Fruit fly (Drosophila melanogaster) whole organism, pupa: ENCODE results near the gene Pcmt.

ENCODE experiments used
- CG10348 ChIP-seq: fragments of 200-800 bp; sonication (Bioruptor generic); IDR thresholded peaks from 2 replicates; pipeline ENCODE4 v1.3.6; 2022; ENCODE audit warnings: missing biosample characterization, missing genetic modification characterization
- CG12605 ChIP-seq: fragments of 200-800 bp; sonication (Bioruptor generic); IDR thresholded peaks from 2 replicates; pipeline ENCODE4 v1.3.6; 2022; ENCODE audit warnings: missing biosample characterization, missing genetic modification characterization
- CG13204 ChIP-seq: fragments of 200-800 bp; sonication (Bioruptor generic); optimal IDR thresholded peaks from 2 replicates; lab custom pipeline; 2018; ENCODE audit warnings: missing biosample characterization, mild to moderate bottlenecking, missing genetic modification characterization, moderate library complexity
- CG14655 ChIP-seq: fragments of 200-800 bp; sonication (Bioruptor generic); optimal IDR thresholded peaks from 3 replicates; lab custom pipeline; 2017; ENCODE audit warnings: mild to moderate bottlenecking, missing biosample characterization, missing genetic modification reagents, missing genetic modification characterization
- CG15710 ChIP-seq: fragments of 200-800 bp; sonication (Bioruptor generic); optimal IDR thresholded peaks from 2 replicates; lab custom pipeline; 2018; ENCODE audit warnings: missing biosample characterization, mild to moderate bottlenecking, missing genetic modification characterization, moderate library complexity
- CG17806 ChIP-seq: fragments of 200-800 bp; sonication (Bioruptor generic); optimal IDR thresholded peaks from 2 replicates; lab custom pipeline; 2018; ENCODE audit warnings: missing biosample characterization, mild to moderate bottlenecking, missing genetic modification characterization, moderate library complexity
- CG32121 ChIP-seq: fragments of 200-800 bp; sonication (Bioruptor generic); IDR thresholded peaks from 2 replicates; pipeline ENCODE4 v1.3.6; 2022; ENCODE audit warnings: missing biosample characterization, missing genetic modification characterization
- CG34367 ChIP-seq: fragments of 200-800 bp; sonication (Bioruptor generic); optimal IDR thresholded peaks from 2 replicates; lab custom pipeline; 2018; ENCODE audit warnings: missing biosample characterization, mild to moderate bottlenecking, missing genetic modification characterization
- CG4496 ChIP-seq: fragments of 200-800 bp; sonication (Bioruptor generic); IDR thresholded peaks from 3 replicates; pipeline ENCODE4 v1.3.6; 2022; ENCODE audit warnings: missing biosample characterization, missing genetic modification characterization
- CG8159 ChIP-seq: fragments of 200-800 bp; sonication (Bioruptor generic); optimal IDR thresholded peaks from 3 replicates; lab custom pipeline; 2018; ENCODE audit warnings: missing biosample characterization, mild to moderate bottlenecking, missing genetic modification characterization, moderate library complexity
- CG8301 ChIP-seq: fragments of 200-800 bp; sonication (Bioruptor generic); optimal IDR thresholded peaks from 2 replicates; lab custom pipeline; 2018; ENCODE audit warnings: missing biosample characterization, mild to moderate bottlenecking, missing genetic modification characterization
- CG9948 ChIP-seq: fragments of 200-800 bp; sonication (Bioruptor generic); optimal IDR thresholded peaks from 2 replicates; lab custom pipeline; 2018; ENCODE audit warnings: missing biosample characterization, mild to moderate bottlenecking, missing genetic modification characterization, moderate library complexity
- D1 ChIP-seq: fragments of 200-800 bp; sonication (Bioruptor generic); optimal IDR thresholded peaks from 2 replicates; lab custom pipeline; 2018; ENCODE audit warnings: missing biosample characterization, mild to moderate bottlenecking, missing genetic modification characterization, moderate library complexity
- EcR ChIP-seq: fragments of 200-800 bp; sonication (Bioruptor generic); optimal IDR thresholded peaks from 3 replicates; lab custom pipeline; 2019; ENCODE audit warnings: missing biosample characterization, missing genetic modification characterization, mild to moderate bottlenecking, moderate library complexity, missing genetic modification reagents
- Ets98B ChIP-seq: fragments of 200-800 bp; sonication (Bioruptor generic); IDR thresholded peaks from 2 replicates; pipeline ENCODE4 v1.3.6; 2022; ENCODE audit warnings: missing biosample characterization, missing genetic modification characterization
- Pif1A ChIP-seq: fragments of 200-800 bp; sonication (Bioruptor generic); optimal IDR thresholded peaks from 3 replicates; lab custom pipeline; 2016; ENCODE audit warnings: missing biosample characterization, missing genetic modification characterization
- Pif1B ChIP-seq: fragments of 200-800 bp; sonication (Bioruptor generic); optimal IDR thresholded peaks from 3 replicates; lab custom pipeline; 2016; ENCODE audit warnings: missing biosample characterization, missing genetic modification characterization
- Snoo ChIP-seq: fragments of 200-800 bp; sonication (Bioruptor generic); optimal IDR thresholded peaks from 3 replicates; lab custom pipeline; 2017; ENCODE audit warnings: missing biosample characterization, mild to moderate bottlenecking, missing genetic modification characterization, inconsistent platforms
- fd96Ca ChIP-seq: fragments of 200-800 bp; sonication (Bioruptor generic); IDR thresholded peaks from 3 replicates; pipeline ENCODE4 v1.3.6; 2022; ENCODE audit warnings: missing biosample characterization, missing genetic modification characterization
- gl ChIP-seq: fragments of 200-800 bp; sonication (Bioruptor generic); optimal IDR thresholded peaks from 2 replicates; lab custom pipeline; 2018; ENCODE audit warnings: missing biosample characterization, mild to moderate bottlenecking, missing genetic modification characterization
- rn ChIP-seq: fragments of 200-800 bp; sonication (Bioruptor generic); IDR thresholded peaks from 2 replicates; pipeline ENCODE4 v1.3.6; 2022; ENCODE audit warnings: missing biosample characterization, missing genetic modification characterization

Gene Pcmt

DNA sequence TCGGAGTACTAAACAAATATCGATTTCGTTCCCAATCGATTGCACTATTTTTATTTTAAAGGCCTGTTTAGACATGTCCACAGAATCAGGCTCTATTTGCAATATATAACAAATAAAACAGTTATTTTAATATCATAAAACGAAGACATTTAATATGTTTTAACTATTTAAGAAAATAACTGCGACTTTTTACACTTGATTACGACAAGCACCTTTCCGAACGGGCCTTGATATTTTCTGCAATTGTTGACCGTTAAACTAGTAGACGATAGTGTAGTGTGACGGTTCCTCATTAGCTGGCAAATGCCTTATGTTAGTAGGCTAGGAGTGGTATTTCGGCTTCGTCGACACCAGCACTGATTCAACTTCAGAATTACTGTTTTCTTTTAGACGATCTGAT, 14.5 kb upstream of the Pcmt start, which contains the start of the genes CG2931 and Rheb:
Gene CG2931 (minus strand): TSS at position 26 of the 400 bp plus-strand sequence.
Gene Rheb (plus strand): TSS at position 332 of the 400 bp plus-strand sequence.
- TF ChIP-seq CG8159 (tag; lab: Kevin White, UChicago): no peak
- TF ChIP-seq CG14655 (GFP tag; lab: Kevin White, UChicago): no peak
- no peak for TF ChIP-seq CG12605
- peak; percentile 56 for TF ChIP-seq rn (GFP tag; lab: Robert Waterston, UW)
- peak; percentile 23 for TF ChIP-seq CG9948 (tag; lab: Kevin White, UChicago)
- no peak for TF ChIP-seq CG10348 (GFP tag; lab: Robert Waterston, UW)
- TF ChIP-seq gl (tag; lab: Kevin White, UChicago): no peak
- TF ChIP-seq CG4496 (GFP tag; lab: Robert Waterston, UW): peak; percentile 77
- TF ChIP-seq D1: no peak
- peak; percentile 24 for TF ChIP-seq CG34367 (tag; lab: Kevin White, UChicago)
- peak; percentile 36 for TF ChIP-seq Snoo (tag; lab: Kevin White, UChicago)
- no peak for TF ChIP-seq CG13204
- TF ChIP-seq Pif1A (GFP tag; lab: Kevin White, UChicago): no peak
- TF ChIP-seq CG32121 (GFP tag; lab: Robert Waterston, UW): peak; percentile 60; the same call in 1 of the 2 replicates
- TF ChIP-seq Ets98B (GFP tag; lab: Robert Waterston, UW): peak; percentile 42; the same call in 1 of the 2 replicates
- TF ChIP-seq CG17806 (tag; lab: Kevin White, UChicago): peak; percentile 43
- peak; percentile 29 for TF ChIP-seq CG15710
- no peak; the same call in 2 of the 3 replicates for TF ChIP-seq fd96Ca (GFP tag; lab: Robert Waterston, UW)
- peak; percentile 25 for TF ChIP-seq Pif1B (GFP tag; lab: Kevin White, UChicago)
- TF ChIP-seq CG8301: peak; percentile 32
- TF ChIP-seq EcR (GFP tag; lab: Kevin White, UChicago): no peak

DNA sequence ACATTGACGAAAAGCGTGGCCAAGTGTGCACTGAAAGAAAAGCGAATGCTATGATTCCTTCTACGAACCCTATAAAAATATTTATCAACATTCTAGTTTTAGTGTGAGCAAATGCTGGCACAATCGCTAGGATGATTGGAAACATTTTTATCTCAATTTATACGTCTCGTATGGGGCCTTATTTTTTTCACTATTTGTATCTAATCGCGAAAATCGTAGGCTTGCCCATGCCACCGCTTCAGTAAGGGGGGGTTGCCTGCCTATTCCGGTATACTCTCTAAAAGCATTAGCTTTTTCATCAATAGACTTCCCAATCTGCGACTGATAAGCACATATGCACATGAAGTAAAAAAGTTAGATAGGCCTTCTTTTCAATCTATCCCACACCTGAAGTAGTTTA, 11.5 kb upstream of the Pcmt start:
- TF ChIP-seq Snoo (tag; lab: Kevin White, UChicago) (peak; percentile 5), CG13204 (no peak), CG17806 (tag; lab: Kevin White, UChicago) (peak; percentile 45), CG8301 (no peak), CG15710 (no peak), rn (GFP tag; lab: Robert Waterston, UW) (peak; percentile 73), CG32121 (GFP tag; lab: Robert Waterston, UW) (peak; percentile 87), CG12605 (peak; percentile 72), CG4496 (GFP tag; lab: Robert Waterston, UW) (peak; percentile 94), fd96Ca (GFP tag; lab: Robert Waterston, UW) (peak; percentile 90), Ets98B (GFP tag; lab: Robert Waterston, UW) (peak; percentile 91)

DNA sequence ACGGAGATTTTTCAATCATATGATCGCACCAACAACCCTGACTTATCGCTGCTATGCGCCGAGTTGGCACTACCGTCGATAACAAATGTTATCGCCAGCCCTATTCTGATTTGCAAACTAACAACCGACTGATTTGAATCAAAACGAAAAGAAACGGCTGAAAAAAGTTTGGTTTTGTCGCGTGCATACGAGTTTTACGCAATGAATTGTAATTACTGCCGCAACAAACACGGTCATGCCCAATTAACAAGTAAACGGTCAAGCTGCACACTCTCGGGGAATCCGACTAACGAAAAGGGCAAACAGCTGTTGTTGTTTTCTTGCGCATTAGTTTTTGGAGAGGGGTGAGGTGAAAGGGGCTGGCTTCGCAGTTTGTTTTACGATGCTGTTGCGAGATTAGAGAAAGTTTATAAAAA, 10.7 kb upstream of the Pcmt start, which contains the start of the genes CG14671 and CG12746:
Gene CG14671 (minus strand): TSS at position 41 of the 416 bp plus-strand sequence.
Gene CG12746 (plus strand): TSS at position 91 of the 416 bp plus-strand sequence.
- TF ChIP-seq fd96Ca (GFP tag; lab: Robert Waterston, UW): no peak
- no peak for TF ChIP-seq CG13204
- no peak for TF ChIP-seq rn (GFP tag; lab: Robert Waterston, UW)
- TF ChIP-seq CG32121 (GFP tag; lab: Robert Waterston, UW): no peak
- no peak for TF ChIP-seq Pif1A (GFP tag; lab: Kevin White, UChicago)
- TF ChIP-seq Ets98B (GFP tag; lab: Robert Waterston, UW): no peak
- TF ChIP-seq D1: no peak
- TF ChIP-seq gl (tag; lab: Kevin White, UChicago): no peak
- TF ChIP-seq CG34367 (tag; lab: Kevin White, UChicago): no peak
- TF ChIP-seq CG17806 (tag; lab: Kevin White, UChicago): no peak
- TF ChIP-seq CG15710: no peak
- no peak for TF ChIP-seq CG8159 (tag; lab: Kevin White, UChicago)
- TF ChIP-seq Snoo (tag; lab: Kevin White, UChicago): no peak
- TF ChIP-seq EcR (GFP tag; lab: Kevin White, UChicago): no peak
- TF ChIP-seq CG8301: no peak
- TF ChIP-seq CG10348 (GFP tag; lab: Robert Waterston, UW): no peak
- TF ChIP-seq CG12605: no peak
- no peak for TF ChIP-seq CG4496 (GFP tag; lab: Robert Waterston, UW)
- no peak for TF ChIP-seq CG14655 (GFP tag; lab: Kevin White, UChicago)
- TF ChIP-seq Pif1B (GFP tag; lab: Kevin White, UChicago): no peak

DNA sequence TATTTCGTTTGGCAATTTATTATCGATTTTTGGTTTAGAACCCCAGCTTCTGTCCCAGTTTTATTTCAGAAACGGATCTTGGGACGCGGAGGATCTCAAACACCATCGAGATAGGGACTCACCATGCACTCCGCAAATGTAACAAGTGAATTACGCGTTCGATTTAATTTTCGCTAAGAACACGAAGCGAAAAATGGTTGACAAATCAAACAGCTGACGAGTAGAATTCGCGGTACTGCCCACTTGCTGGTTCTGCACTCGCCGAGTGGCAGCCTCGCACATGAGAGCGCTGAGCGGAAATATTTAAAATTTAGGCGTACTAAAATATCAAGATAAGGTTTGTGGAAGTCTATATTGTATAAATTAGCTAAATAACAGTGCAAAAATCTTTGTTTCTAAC, 9.3 kb upstream of the Pcmt start, which contains the start of gene Pi4KIIalpha:
Gene Pi4KIIalpha (minus strand): TSS at position 233 of the 400 bp plus-strand sequence.
- no peak for TF ChIP-seq CG9948 (tag; lab: Kevin White, UChicago)
- no peak for TF ChIP-seq CG12605
- TF ChIP-seq CG14655 (GFP tag; lab: Kevin White, UChicago): no peak
- no peak for TF ChIP-seq CG10348 (GFP tag; lab: Robert Waterston, UW)
- no peak for TF ChIP-seq CG32121 (GFP tag; lab: Robert Waterston, UW)
- TF ChIP-seq Pif1A (GFP tag; lab: Kevin White, UChicago): no peak
- no peak for TF ChIP-seq D1
- TF ChIP-seq Pif1B (GFP tag; lab: Kevin White, UChicago): no peak
- no peak for TF ChIP-seq gl (tag; lab: Kevin White, UChicago)
- TF ChIP-seq Snoo (tag; lab: Kevin White, UChicago): no peak
- no peak for TF ChIP-seq CG17806 (tag; lab: Kevin White, UChicago)
- TF ChIP-seq fd96Ca (GFP tag; lab: Robert Waterston, UW): no peak
- TF ChIP-seq CG4496 (GFP tag; lab: Robert Waterston, UW): no peak
- TF ChIP-seq Ets98B (GFP tag; lab: Robert Waterston, UW): no peak
- no peak for TF ChIP-seq rn (GFP tag; lab: Robert Waterston, UW)
- TF ChIP-seq CG15710: no peak
- no peak for TF ChIP-seq CG8159 (tag; lab: Kevin White, UChicago)
- TF ChIP-seq EcR (GFP tag; lab: Kevin White, UChicago): no peak
- TF ChIP-seq CG13204: no peak

DNA sequence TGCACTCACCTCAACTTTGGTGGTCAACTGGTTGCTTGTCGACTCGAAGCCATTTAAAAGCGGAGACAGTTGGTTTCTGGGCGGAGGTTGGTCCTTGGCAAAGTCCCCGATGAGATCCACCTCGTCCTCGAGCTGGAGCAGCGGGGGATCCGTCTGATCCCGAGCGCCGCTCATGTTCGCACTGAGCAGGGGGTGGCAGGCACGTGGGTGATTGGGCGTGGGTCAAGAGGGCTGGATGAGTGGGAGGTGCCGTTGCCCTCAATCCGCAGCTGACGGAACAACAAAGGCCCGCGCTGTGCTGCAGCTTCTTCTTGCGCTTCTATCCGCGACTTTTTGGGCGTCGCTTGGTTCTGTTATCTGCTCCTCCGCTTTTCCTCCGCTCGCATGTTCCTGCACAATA, 8.8 kb upstream of the Pcmt start:
- TF ChIP-seq fd96Ca (GFP tag; lab: Robert Waterston, UW) (no peak), CG8301 (no peak), CG14655 (GFP tag; lab: Kevin White, UChicago) (no peak), Snoo (tag; lab: Kevin White, UChicago) (no peak), CG34367 (tag; lab: Kevin White, UChicago) (no peak), D1 (no peak)
